Worm (Caenorhabditis elegans) whole organism, L4 larva: ENCODE measurements around the gene R10E8.5.

Experiments used
- R02D3.7 ChIP-seq: fragments of 150-350 bp; sonication (generic microtip); optimal IDR thresholded peaks from 3 replicates; lab custom pipeline; 2014; ENCODE audit warnings: missing biosample characterization, missing genetic modification characterization
- Y75B8A.6 ChIP-seq: fragments of 200-800 bp; sonication (Bioruptor generic); IDR thresholded peaks from 2 replicates; pipeline ENCODE4 v1.3.6; 2022; ENCODE audit warnings: missing genetic modification reagents, missing genetic modification characterization, missing compliant biosample characterization
- ZK546.5 ChIP-seq, 2 experiments: sonication (generic microtip); optimal IDR thresholded peaks; 2 replicates each; lab custom pipeline; 2017; ENCODE audit warnings: missing biosample characterization in 2 of 2, missing genetic modification characterization in 2 of 2
- daf-12 ChIP-seq: fragments of 150-350 bp; optimal IDR thresholded peaks from 2 replicates; lab custom pipeline; 2014; ENCODE audit warnings: missing biosample characterization, missing genetic modification reagents, missing genetic modification characterization
- dmd-8 ChIP-seq: fragments of 200-800 bp; sonication (Bioruptor generic); IDR thresholded peaks from 2 replicates; pipeline ENCODE4 v1.3.6; 2022; ENCODE audit warnings: missing genetic modification characterization, missing compliant biosample characterization
- lin-39 ChIP-seq: fragments of 150-350 bp; optimal IDR thresholded peaks from 2 replicates; lab custom pipeline; 2014; ENCODE audit warnings: missing biosample characterization, missing genetic modification reagents, missing genetic modification characterization
- mep-1 ChIP-seq: fragments of 150-350 bp; sonication (generic microtip); optimal IDR thresholded peaks from 3 replicates; lab custom pipeline; 2014; ENCODE audit warnings: missing biosample characterization, missing genetic modification characterization
- nhr-11 ChIP-seq: fragments of 150-350 bp; optimal IDR thresholded peaks from 2 replicates; lab custom pipeline; 2014; ENCODE audit warnings: missing biosample characterization, missing genetic modification characterization
- nhr-28 ChIP-seq: fragments of 150-350 bp; optimal IDR thresholded peaks from 2 replicates; lab custom pipeline; 2014; ENCODE audit warnings: missing biosample characterization, missing genetic modification characterization
- tra-1 ChIP-seq: fragments of 200-800 bp; sonication (Bioruptor generic); IDR thresholded peaks from 2 replicates; pipeline ENCODE4 v1.3.6; 2022; ENCODE audit warnings: missing genetic modification reagents, missing genetic modification characterization, missing compliant biosample characterization
- zag-1 ChIP-seq: fragments of 150-350 bp; optimal IDR thresholded peaks from 2 replicates; lab custom pipeline; 2014; ENCODE audit warnings: missing biosample characterization, missing genetic modification characterization

- TF ChIP-seq daf-12 (tag; lab: Kevin White, UChicago) (no peak), lin-39 (tag; lab: Kevin White, UChicago) (no peak), zag-1 (tag; lab: Kevin White, UChicago) (no peak), nhr-11 (tag; lab: Kevin White, UChicago) (no peak), nhr-28 (no peak), ZK546.5 (tag; optimal IDR thresholded peaks at IDR 0.05; lab: Kevin White, UChicago) (no peak), tra-1 (GFP tag; lab: Robert Waterston, UW) (no peak), R02D3.7 (tag; lab: Kevin White, UChicago) (no peak), Y75B8A.6 (GFP tag; lab: Robert Waterston, UW) (no peak), mep-1 (no peak), dmd-8 (GFP tag; lab: Robert Waterston, UW) (no peak)
Observed at ce11 chrV:18243227-18243626, 11.4 kb upstream of the R10E8.5 start.
